Worm (Caenorhabditis elegans): ENCODE measurements around the gene F22F7.11.

F22F7.11 gene

DNA sequence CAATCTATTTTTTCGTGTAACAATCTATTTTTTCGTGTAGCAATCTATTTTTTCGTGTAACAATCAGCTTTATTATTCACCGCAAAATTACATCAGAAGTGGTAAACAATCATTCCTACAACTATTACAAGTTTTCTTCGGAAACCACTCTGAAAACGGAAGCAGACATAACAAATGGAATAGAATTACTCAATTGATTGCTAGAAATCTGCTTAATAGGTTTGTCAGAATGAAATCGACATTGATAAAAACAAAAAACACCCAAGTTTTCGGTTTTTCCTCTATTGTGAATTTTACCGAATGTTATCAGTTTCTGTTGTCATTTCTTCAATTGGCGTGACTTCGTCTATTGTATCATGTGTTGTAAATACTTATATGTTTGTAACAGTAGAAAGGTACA lies 27.2 kb downstream of the F22F7.11 start, which contains the start of gene srbc-20:
TSS of gene srbc-20 (plus strand) at position 301 of the 400 bp plus-strand sequence.
- TF ChIP-seq ceh-16 (tag; optimal IDR thresholded peaks at IDR 0.05) (no peak), daf-12 (tag; optimal IDR thresholded peaks at IDR 0.05) (no peak), sea-2 (GFP tag; optimal IDR thresholded peaks at IDR 0.05) (no peak), elt-2 (tag; optimal IDR thresholded peaks at IDR 0.05) (no peak), zag-1 (tag; optimal IDR thresholded peaks at IDR 0.05) (no peak)

- no peak for TF ChIP-seq nhr-67 (tag; optimal IDR thresholded peaks at IDR 0.05)
Observed at ce11 chrV:2149432-2149831, 29.8 kb downstream of the F22F7.11 start, which contains the start of gene C45H4.21. TSS of gene C45H4.21 (minus strand) at chrV:2149532.

DNA sequence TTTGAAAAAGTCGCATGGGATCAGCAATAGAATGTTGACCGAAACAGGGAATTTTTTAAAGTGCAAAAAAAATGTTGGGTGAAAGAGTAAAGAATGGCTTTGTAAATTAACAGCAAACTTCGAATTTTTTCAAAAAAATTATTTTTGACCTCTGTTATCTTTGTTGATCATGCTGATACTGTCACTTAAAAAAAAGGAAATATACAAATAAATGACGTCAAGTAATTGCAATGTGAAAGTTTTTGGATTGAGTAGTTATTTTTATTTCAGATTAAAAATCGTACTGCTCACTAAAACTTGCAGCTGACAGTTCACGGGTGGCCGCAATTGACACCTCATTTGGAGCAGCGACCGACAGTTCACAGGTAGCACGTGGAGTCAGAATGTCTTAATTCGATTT lies 31.2 kb downstream of the F22F7.11 start, which contains the start of gene C45H4.13:
TSS of gene C45H4.13 (minus strand) at position 101 of the 400 bp plus-strand sequence.
- TF ChIP-seq unc-39 (tag; optimal IDR thresholded peaks at IDR 0.05) = no peak
- TF ChIP-seq snpc-4 (tag; optimal IDR thresholded peaks at IDR 0.05) = no peak
- TF ChIP-seq ceh-82 (tag; optimal IDR thresholded peaks at IDR 0.05) = no peak
- no peak for TF ChIP-seq ceh-28 (tag; optimal IDR thresholded peaks at IDR 0.05)
- TF ChIP-seq mdl-1 (tag; optimal IDR thresholded peaks at IDR 0.05) = no peak
- no peak for TF ChIP-seq nhr-12 (tag; optimal IDR thresholded peaks at IDR 0.05)
- TF ChIP-seq ama-1 (optimal IDR thresholded peaks at IDR 0.05) = no peak
- TF ChIP-seq hmg-11 (tag; optimal IDR thresholded peaks at IDR 0.05) = no peak
- TF ChIP-seq nhr-11 (tag; optimal IDR thresholded peaks at IDR 0.05) = no peak

- TF ChIP-seq ceh-82 (tag; optimal IDR thresholded peaks at IDR 0.05) = no peak
- no peak for TF ChIP-seq nhr-28 (tag; optimal IDR thresholded peaks at IDR 0.05)
- TF ChIP-seq zag-1 (tag; optimal IDR thresholded peaks at IDR 0.05) = no peak
- no peak for TF ChIP-seq fos-1 (tag; optimal IDR thresholded peaks at IDR 0.05)
- TF ChIP-seq lin-15B (tag; optimal IDR thresholded peaks at IDR 0.05) = no peak
- no peak for TF ChIP-seq nhr-43 (tag; optimal IDR thresholded peaks at IDR 0.05; ENCODE audit: poor library complexity, severe bottlenecking)
- TF ChIP-seq ztf-4 (tag; optimal IDR thresholded peaks at IDR 0.05) = no peak
- TF ChIP-seq unc-62 (GFP tag; optimal IDR thresholded peaks at IDR 0.05) = no peak
- TF ChIP-seq ZK546.5 (tag; optimal IDR thresholded peaks at IDR 0.05) = no peak
- no peak for TF ChIP-seq lin-39 (tag; optimal IDR thresholded peaks at IDR 0.05)
- no peak for TF ChIP-seq fkh-2 (tag; optimal IDR thresholded peaks at IDR 0.05)
Observed at ce11 chrV:2151458-2151857, 31.8 kb downstream of the F22F7.11 start, which contains the start of gene srbc-24. TSS of gene srbc-24 (plus strand) at chrV:2151758.

ce11 chrV:2153274-2153673 lies 33.6 kb downstream of the F22F7.11 start, which contains the start of gene srbc-23:
TSS of gene srbc-23 (plus strand) at chrV:2153574.
- no peak for TF ChIP-seq mdl-1 (tag; optimal IDR thresholded peaks at IDR 0.05)
- TF ChIP-seq ceh-28 (tag; optimal IDR thresholded peaks at IDR 0.05) = no peak
- TF ChIP-seq ceh-9 (tag; optimal IDR thresholded peaks at IDR 0.05) = no peak
- no peak for TF ChIP-seq zag-1 (tag; optimal IDR thresholded peaks at IDR 0.05)
- TF ChIP-seq nhr-67 (tag; optimal IDR thresholded peaks at IDR 0.05) = no peak
- no peak for TF ChIP-seq ceh-16 (tag; optimal IDR thresholded peaks at IDR 0.05)
- TF ChIP-seq elt-1 (tag; optimal IDR thresholded peaks at IDR 0.05) = no peak
- no peak for TF ChIP-seq nhr-237 (tag; optimal IDR thresholded peaks at IDR 0.05)
- TF ChIP-seq daf-12 (tag; optimal IDR thresholded peaks at IDR 0.05) = no peak
- TF ChIP-seq fkh-2 (tag; optimal IDR thresholded peaks at IDR 0.05) = no peak
- no peak for TF ChIP-seq ama-1 (optimal IDR thresholded peaks at IDR 0.05)
- TF ChIP-seq snpc-4 (tag; optimal IDR thresholded peaks at IDR 0.05) = no peak
- TF ChIP-seq nhr-23 (tag; optimal IDR thresholded peaks at IDR 0.05) = no peak
- TF ChIP-seq fos-1 (tag; optimal IDR thresholded peaks at IDR 0.05) = no peak
- no peak for TF ChIP-seq jun-1 (tag; optimal IDR thresholded peaks at IDR 0.05)
- no peak for TF ChIP-seq sea-2 (GFP tag; optimal IDR thresholded peaks at IDR 0.05)
- TF ChIP-seq ztf-4 (tag; optimal IDR thresholded peaks at IDR 0.05) = no peak

DNA sequence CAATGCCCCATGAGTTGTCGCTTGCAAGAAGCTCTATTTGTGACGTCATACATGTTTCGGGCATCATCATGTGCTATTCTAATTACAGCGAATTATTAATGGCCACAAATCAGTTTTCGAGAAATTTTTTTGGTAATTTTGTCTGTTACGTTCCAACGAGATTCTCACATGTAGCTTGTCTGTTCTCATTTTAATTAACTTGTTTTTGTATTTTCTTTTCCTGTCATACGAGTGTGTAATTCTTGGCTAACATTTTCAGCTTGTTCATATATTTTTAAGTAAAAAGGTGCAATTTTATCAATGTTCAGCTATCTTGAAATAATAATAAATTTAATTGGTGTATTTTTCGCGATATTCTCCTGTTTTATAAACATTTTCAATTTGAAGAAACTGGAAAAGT lies 35.6 kb downstream of the F22F7.11 start, which contains the start of gene srbc-21:
TSS of gene srbc-21 (plus strand) at position 301 of the 400 bp plus-strand sequence.
- no peak for TF ChIP-seq nhr-237 (tag; optimal IDR thresholded peaks at IDR 0.05)
- TF ChIP-seq ceh-16 (tag; optimal IDR thresholded peaks at IDR 0.05) = no peak
- no peak for TF ChIP-seq nhr-67 (tag; optimal IDR thresholded peaks at IDR 0.05)
- no peak for TF ChIP-seq egl-27 (tag; optimal IDR thresholded peaks at IDR 0.05)
- no peak for TF ChIP-seq daf-12 (tag; optimal IDR thresholded peaks at IDR 0.05)
- no peak for TF ChIP-seq nhr-25 (tag; optimal IDR thresholded peaks at IDR 0.05)
- no peak for TF ChIP-seq ama-1 (optimal IDR thresholded peaks at IDR 0.05)
- TF ChIP-seq fkh-10 (GFP tag; optimal IDR thresholded peaks at IDR 0.05) = no peak
- TF ChIP-seq nhr-76 (tag; optimal IDR thresholded peaks at IDR 0.05) = no peak
- no peak for TF ChIP-seq eor-1 (tag; optimal IDR thresholded peaks at IDR 0.05)
- TF ChIP-seq ztf-11 (tag; optimal IDR thresholded peaks at IDR 0.05) = no peak
- no peak for TF ChIP-seq aly-2 (tag; optimal IDR thresholded peaks at IDR 0.05)

Data from whole organism, L3 larva.